Worm (Caenorhabditis elegans) whole organism, early embryonic: ENCODE measurements around the gene F40G12.9.
A peak's percentile ranks its signal among the peaks of the same experiment; 100 is the strongest.

ENCODE experiments used
- B0310.2 ChIP-seq: sonication (generic microtip); optimal IDR thresholded peaks from 2 replicates; lab custom pipeline; 2016; ENCODE audit warnings: mild to moderate bottlenecking, missing genetic modification characterization, missing compliant biosample characterization
- F13C5.2 ChIP-seq: sonication (generic microtip); optimal IDR thresholded peaks from 2 replicates; lab custom pipeline; 2017; ENCODE audit warnings: mild to moderate bottlenecking, missing genetic modification characterization, inconsistent platforms, missing compliant biosample characterization
- aly-1 ChIP-seq: sonication (generic microtip); optimal IDR thresholded peaks from 2 replicates; lab custom pipeline; 2016; ENCODE audit warnings: missing genetic modification characterization, missing compliant biosample characterization
- ama-1 ChIP-seq: fragments of 150-350 bp; optimal IDR thresholded peaks from 2 replicates; lab custom pipeline; 2014
- ceh-13 ChIP-seq: fragments of 200-800 bp; sonication (Bioruptor generic); optimal IDR thresholded peaks from 2 replicates; lab custom pipeline; 2018; ENCODE audit warnings: mild to moderate bottlenecking, missing genetic modification characterization, missing compliant biosample characterization
- ceh-36 ChIP-seq: sonication (generic microtip); optimal IDR thresholded peaks from 2 replicates; lab custom pipeline; 2016; ENCODE audit warnings: missing genetic modification characterization, inconsistent platforms, missing compliant biosample characterization
- ets-7 ChIP-seq: sonication (generic microtip); optimal IDR thresholded peaks from 2 replicates; lab custom pipeline; 2016; ENCODE audit warnings: missing genotype, missing genetic modification characterization, missing compliant biosample characterization
- flt-1 ChIP-seq: fragments of 200-800 bp; sonication (Bioruptor generic); IDR thresholded peaks from 2 replicates; pipeline ENCODE4 v1.3.6; 2022; ENCODE audit warnings: missing genetic modification characterization, missing compliant biosample characterization
- hmbx-1 ChIP-seq: sonication (generic microtip); optimal IDR thresholded peaks from 2 replicates; lab custom pipeline; 2016; ENCODE audit warnings: mild to moderate bottlenecking, missing genetic modification characterization, missing compliant biosample characterization
- hmg-4 ChIP-seq: fragments of 200-800 bp; sonication (Bioruptor generic); optimal IDR thresholded peaks from 2 replicates; lab custom pipeline; 2018; ENCODE audit warnings: mild to moderate bottlenecking, missing genetic modification characterization, missing compliant biosample characterization
- hnd-1 ChIP-seq: sonication (generic microtip); optimal IDR thresholded peaks from 2 replicates; lab custom pipeline; 2016; ENCODE audit warnings: missing genetic modification characterization, missing compliant biosample characterization
- pes-1 ChIP-seq: fragments of 200-800 bp; sonication (Bioruptor generic); IDR thresholded peaks from 2 replicates; pipeline ENCODE4 v1.3.6; 2022; ENCODE audit warnings: missing genetic modification reagents, missing genetic modification characterization, missing compliant biosample characterization
- scrt-1 ChIP-seq: fragments of 200-800 bp; sonication (Bioruptor generic); IDR thresholded peaks from 2 replicates; pipeline ENCODE4 v1.3.6; 2022; ENCODE audit warnings: missing genetic modification characterization, missing compliant biosample characterization
- sea-1 ChIP-seq: fragments of 200-800 bp; sonication (Bioruptor generic); conservative IDR thresholded peaks from 2 replicates; pipeline ENCODE4 v1.3.6; 2022; ENCODE audit warnings: missing genetic modification characterization, missing compliant biosample characterization
- tbx-11 ChIP-seq: fragments of 200-800 bp; sonication (Bioruptor generic); IDR thresholded peaks from 2 replicates; pipeline ENCODE4 v1.3.6; 2022; ENCODE audit warnings: missing genetic modification characterization, missing compliant biosample characterization
- tbx-37 ChIP-seq: fragments of 200-800 bp; sonication (Bioruptor generic); conservative IDR thresholded peaks from 2 replicates; pipeline ENCODE4 v1.3.6; 2022; ENCODE audit warnings: missing genetic modification reagents, missing genetic modification characterization, missing compliant biosample characterization
- tra-4 ChIP-seq: sonication (generic microtip); optimal IDR thresholded peaks from 2 replicates; lab custom pipeline; 2017; ENCODE audit warnings: missing genetic modification characterization, missing compliant biosample characterization

Gene F40G12.9

ce11 chrV:14282222-14282709, at the start of gene F40G12.9, which contains the start of gene srt-74:
F40G12.9 (plus strand) TSS chrV:14282659.
srt-74 (minus strand) TSS chrV:14282322.
- TF ChIP-seq F13C5.2 (tag; lab: Kevin White, UChicago), result no peak
- TF ChIP-seq flt-1 (GFP tag; lab: Robert Waterston, UW), result no peak

ce11 chrV:14235942-14236341, 46.5 kb upstream of the F40G12.9 start, which contains the start of gene ent-3:
ent-3 (minus strand) TSS chrV:14236042.
- TF ChIP-seq flt-1 (GFP tag; lab: Robert Waterston, UW) (no peak), pes-1 (GFP tag; lab: Robert Waterston, UW) (no peak), tbx-37 (GFP tag; lab: Robert Waterston, UW) (no peak), ceh-36 (tag; lab: Kevin White, UChicago) (no peak), sea-1 (GFP tag; lab: Robert Waterston, UW) (no peak), tbx-11 (GFP tag; lab: Robert Waterston, UW) (no peak), ceh-13 (no peak), aly-1 (no peak), ets-7 (tag; lab: Kevin White, UChicago) (no peak), B0310.2 (tag; lab: Kevin White, UChicago) (no peak), F13C5.2 (tag; lab: Kevin White, UChicago) (no peak), hmbx-1 (tag; lab: Kevin White, UChicago) (no peak), hnd-1 (tag; lab: Kevin White, UChicago) (no peak), scrt-1 (GFP tag; lab: Robert Waterston, UW) (no peak), tra-4 (no peak), hmg-4 (no peak), ama-1 (no peak)

ce11 chrV:14237447-14237846, 45.0 kb upstream of the F40G12.9 start:
- 0 out of 2 replicates have a peak, but pooled peaks have one; percentile 25 for TF ChIP-seq sea-1 (GFP tag; lab: Robert Waterston, UW)
- TF ChIP-seq scrt-1 (GFP tag; lab: Robert Waterston, UW), result 0 out of 2 replicates have a peak, but pooled peaks have one; percentile 21
- TF ChIP-seq tbx-37 (GFP tag; lab: Robert Waterston, UW), result peak; percentile 32; the same call in 1 of the 2 replicates
- 0 out of 2 replicates have a peak, but pooled peaks have one; percentile 42 for TF ChIP-seq flt-1 (GFP tag; lab: Robert Waterston, UW)
- peak; percentile 65 for TF ChIP-seq pes-1 (GFP tag; lab: Robert Waterston, UW)

ce11 chrV:14240694-14241201, 41.7 kb upstream of the F40G12.9 start, which contains the start of gene K02E11.10:
K02E11.10 (minus strand) TSS chrV:14241151.
- TF ChIP-seq ets-7 (tag; lab: Kevin White, UChicago), result no peak

- TF ChIP-seq ceh-13, result no peak
- no peak for TF ChIP-seq pes-1 (GFP tag; lab: Robert Waterston, UW)
- TF ChIP-seq hmg-4, result no peak
- TF ChIP-seq ceh-36 (tag; lab: Kevin White, UChicago), result no peak
- TF ChIP-seq aly-1, result no peak
- TF ChIP-seq scrt-1 (GFP tag; lab: Robert Waterston, UW), result no peak
- no peak for TF ChIP-seq hnd-1 (tag; lab: Kevin White, UChicago)
- no peak for TF ChIP-seq tbx-37 (GFP tag; lab: Robert Waterston, UW)
- TF ChIP-seq ets-7 (tag; lab: Kevin White, UChicago), result no peak
- TF ChIP-seq hmbx-1 (tag; lab: Kevin White, UChicago), result no peak
- no peak for TF ChIP-seq F13C5.2 (tag; lab: Kevin White, UChicago)
- TF ChIP-seq sea-1 (GFP tag; lab: Robert Waterston, UW), result no peak
- no peak for TF ChIP-seq ama-1
- TF ChIP-seq flt-1 (GFP tag; lab: Robert Waterston, UW), result no peak
- TF ChIP-seq tbx-11 (GFP tag; lab: Robert Waterston, UW), result no peak
These were observed 38.6 kb upstream of the F40G12.9 start, which contains the start of gene sre-7 for ce11 chrV:14243904-14244303. sre-7 (plus strand) TSS chrV:14244204.

- no peak for TF ChIP-seq scrt-1 (GFP tag; lab: Robert Waterston, UW)
- TF ChIP-seq ceh-36 (tag; lab: Kevin White, UChicago), result no peak
- TF ChIP-seq hmg-4, result no peak
- TF ChIP-seq sea-1 (GFP tag; lab: Robert Waterston, UW), result no peak
- no peak for TF ChIP-seq aly-1
- TF ChIP-seq ceh-13, result no peak
- TF ChIP-seq hmbx-1 (tag; lab: Kevin White, UChicago), result no peak
- no peak for TF ChIP-seq ama-1
- TF ChIP-seq tra-4, result no peak
- TF ChIP-seq ets-7 (tag; lab: Kevin White, UChicago), result no peak
- no peak for TF ChIP-seq flt-1 (GFP tag; lab: Robert Waterston, UW)
- no peak for TF ChIP-seq F13C5.2 (tag; lab: Kevin White, UChicago)
- no peak for TF ChIP-seq tbx-37 (GFP tag; lab: Robert Waterston, UW)
- no peak for TF ChIP-seq B0310.2 (tag; lab: Kevin White, UChicago)
- TF ChIP-seq hnd-1 (tag; lab: Kevin White, UChicago), result no peak
- TF ChIP-seq pes-1 (GFP tag; lab: Robert Waterston, UW), result no peak
These were observed 35.7 kb upstream of the F40G12.9 start, which contains the start of gene K02E11.3 for ce11 chrV:14246761-14247160. K02E11.3 (minus strand) TSS chrV:14246861.

ce11 chrV:14248025-14248424, 34.4 kb upstream of the F40G12.9 start, which contains the start of gene K02E11.4:
K02E11.4 (minus strand) TSS chrV:14248125.
- TF ChIP-seq ama-1, result no peak
- TF ChIP-seq ceh-36 (tag; lab: Kevin White, UChicago), result no peak
- no peak for TF ChIP-seq hnd-1 (tag; lab: Kevin White, UChicago)
- no peak for TF ChIP-seq sea-1 (GFP tag; lab: Robert Waterston, UW)
- no peak for TF ChIP-seq hmbx-1 (tag; lab: Kevin White, UChicago)
- TF ChIP-seq tbx-11 (GFP tag; lab: Robert Waterston, UW), result no peak
- TF ChIP-seq pes-1 (GFP tag; lab: Robert Waterston, UW), result no peak
- TF ChIP-seq ets-7 (tag; lab: Kevin White, UChicago), result no peak
- TF ChIP-seq flt-1 (GFP tag; lab: Robert Waterston, UW), result no peak
- no peak for TF ChIP-seq F13C5.2 (tag; lab: Kevin White, UChicago)
- TF ChIP-seq scrt-1 (GFP tag; lab: Robert Waterston, UW), result no peak
- TF ChIP-seq tbx-37 (GFP tag; lab: Robert Waterston, UW), result no peak
- TF ChIP-seq ceh-13, result no peak
- no peak for TF ChIP-seq hmg-4
- no peak for TF ChIP-seq aly-1
- TF ChIP-seq tra-4, result no peak
- no peak for TF ChIP-seq B0310.2 (tag; lab: Kevin White, UChicago)
